Worm (Caenorhabditis elegans) whole organism, mixed stage, embryonic: ENCODE measurements around the gene dph-5.

Experiments used
- ceh-39 ChIP-seq: fragments of 150-350 bp; optimal IDR thresholded peaks from 2 replicates; lab custom pipeline; 2014; ENCODE audit warnings: missing biosample characterization, missing genetic modification characterization
- ceh-83 ChIP-seq: fragments of 200-800 bp; sonication (Bioruptor generic); optimal IDR thresholded peaks from 2 replicates; lab custom pipeline; 2018; ENCODE audit warnings: mild to moderate bottlenecking, missing genetic modification characterization, missing compliant biosample characterization
- mls-2 ChIP-seq: sonication (generic microtip); optimal IDR thresholded peaks from 2 replicates; lab custom pipeline; 2016; ENCODE audit warnings: mild to moderate bottlenecking, missing genetic modification characterization, moderate library complexity, missing compliant biosample characterization
- nhr-237 ChIP-seq: fragments of 150-350 bp; optimal IDR thresholded peaks from 2 replicates; lab custom pipeline; 2014; ENCODE audit warnings: missing biosample characterization, missing genetic modification characterization
- nhr-76 ChIP-seq: sonication (generic microtip); optimal IDR thresholded peaks from 2 replicates; lab custom pipeline; 2017; ENCODE audit warnings: missing biosample characterization, missing genetic modification characterization
- sem-2 ChIP-seq: fragments of 200-800 bp; sonication (Bioruptor generic); optimal IDR thresholded peaks from 2 replicates; lab custom pipeline; 2018; ENCODE audit warnings: mild to moderate bottlenecking, missing genetic modification characterization, missing compliant biosample characterization
- ztf-11 ChIP-seq: fragments of 150-350 bp; optimal IDR thresholded peaks from 2 replicates; lab custom pipeline; 2014; ENCODE audit warnings: missing biosample characterization, missing genetic modification characterization

DNA sequence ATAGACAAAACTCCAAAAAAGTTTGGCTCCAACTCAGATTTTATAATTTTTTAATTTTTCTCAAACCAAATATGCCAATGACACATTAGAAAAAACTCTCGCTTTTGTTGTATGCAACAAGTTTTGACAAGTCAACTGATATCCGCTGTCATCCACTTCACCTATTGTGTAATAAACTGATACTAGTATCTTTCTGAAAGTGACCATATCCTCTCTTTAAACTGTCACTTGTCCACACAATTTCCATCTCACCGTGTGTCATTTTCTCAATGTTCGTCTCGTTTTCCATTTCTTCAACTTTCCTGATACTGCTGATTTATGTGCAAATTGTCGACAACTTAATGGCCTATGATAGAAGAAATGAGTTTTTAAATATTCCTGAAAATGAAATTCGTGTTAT lies 33.1 kb downstream of the dph-5 start, which contains the start of the genes C33B4.5 and C33B4.4:
- TF ChIP-seq ceh-39 = no peak
- no peak for TF ChIP-seq ceh-83 (GFP tag; lab: Kevin White, UChicago)
- no peak for TF ChIP-seq ztf-11 (tag; lab: Kevin White, UChicago)
- TF ChIP-seq mls-2 = no peak
- no peak for TF ChIP-seq sem-2 (GFP tag; lab: Kevin White, UChicago)
- no peak for TF ChIP-seq nhr-237 (tag; lab: Kevin White, UChicago)
- no peak for TF ChIP-seq nhr-76 (tag; lab: Kevin White, UChicago)
